Worm (Caenorhabditis elegans) whole organism, L4 larva: ENCODE data around the gene sfxn-1.5.

Experiments
- D1046.2 ChIP-seq: fragments of 200-800 bp; sonication (Bioruptor generic); IDR thresholded peaks from 2 replicates; pipeline ENCODE4 v1.3.6; 2022; ENCODE audit warnings: missing genetic modification characterization, missing compliant biosample characterization
- F26F4.8 ChIP-seq: fragments of 200-800 bp; sonication (Bioruptor generic); conservative IDR thresholded peaks from 2 replicates; pipeline ENCODE4 v1.3.6; 2022; ENCODE audit warnings: missing genetic modification characterization, missing compliant biosample characterization
- T20F7.1 ChIP-seq: fragments of 200-800 bp; sonication (Bioruptor generic); optimal IDR thresholded peaks from 2 replicates; lab custom pipeline; 2018; ENCODE audit warnings: mild to moderate bottlenecking, missing genetic modification characterization, missing compliant biosample characterization
- ZK337.2 ChIP-seq: fragments of 200-800 bp; sonication (Bioruptor generic); IDR thresholded peaks from 2 replicates; pipeline ENCODE4 v1.3.6; 2022; ENCODE audit warnings: missing genetic modification reagents, missing genetic modification characterization, missing compliant biosample characterization
- aha-1 ChIP-seq: fragments of 150-350 bp; peaks from one replicate; lab custom pipeline; 2014; ENCODE audit warnings: missing biosample characterization, missing genetic modification characterization
- ceh-20 ChIP-seq: fragments of 200-800 bp; sonication (Bioruptor generic); IDR thresholded peaks from 2 replicates; pipeline ENCODE4 v1.3.6; 2022; ENCODE audit warnings: missing genetic modification reagents, missing genetic modification characterization, missing compliant biosample characterization
- ceh-62 ChIP-seq: sonication (generic microtip); optimal IDR thresholded peaks from 2 replicates; lab custom pipeline; 2017; ENCODE audit warnings: missing biosample characterization, missing genetic modification characterization
- ctbp-1 ChIP-seq: fragments of 200-800 bp; sonication (Bioruptor generic); IDR thresholded peaks from 2 replicates; pipeline ENCODE4 v1.3.6; 2022; ENCODE audit warnings: missing genetic modification reagents, missing genetic modification characterization, missing compliant biosample characterization
- daf-16 ChIP-seq, 3 experiments: sonication (generic microtip); optimal IDR thresholded peaks; 2 replicates each; lab custom pipeline; 2016 to 2017; ENCODE audit warnings: missing genetic modification characterization in 3 of 3, missing genetic modification reagents in 3 of 3, mild to moderate bottlenecking in 2 of 3, missing compliant biosample characterization in 2 of 3, missing biosample characterization in 1 of 3, moderate library complexity in 1 of 3
- daf-19 ChIP-seq: fragments of 200-800 bp; sonication (Bioruptor generic); conservative IDR thresholded peaks from 2 replicates; pipeline ENCODE4 v1.3.6; 2022; ENCODE audit warnings: missing genetic modification characterization, missing compliant biosample characterization
- dmd-6 ChIP-seq: fragments of 200-800 bp; sonication (Bioruptor generic); IDR thresholded peaks from 2 replicates; pipeline ENCODE4 v1.3.6; 2022; ENCODE audit warnings: missing genetic modification reagents, missing genetic modification characterization, missing compliant biosample characterization
- dmd-8 ChIP-seq: fragments of 200-800 bp; sonication (Bioruptor generic); IDR thresholded peaks from 2 replicates; pipeline ENCODE4 v1.3.6; 2022; ENCODE audit warnings: missing genetic modification characterization, missing compliant biosample characterization
- duxl-1 ChIP-seq: sonication (generic microtip); optimal IDR thresholded peaks from 2 replicates; lab custom pipeline; 2016; ENCODE audit warnings: mild to moderate bottlenecking, missing genetic modification characterization, moderate library complexity, missing compliant biosample characterization; ENCODE audit not compliant: poor library complexity
- dve-1 ChIP-seq: sonication (generic microtip); optimal IDR thresholded peaks from 2 replicates; lab custom pipeline; 2017; ENCODE audit warnings: antibody characterized with exemption, mild to moderate bottlenecking, missing genetic modification characterization, missing compliant biosample characterization; ENCODE audit not compliant: insufficient read depth
- fkh-10 ChIP-seq: fragments of 150-350 bp; optimal IDR thresholded peaks from 2 replicates; lab custom pipeline; 2014; ENCODE audit warnings: missing biosample characterization, missing genetic modification reagents, missing genetic modification characterization
- fos-1 ChIP-seq: fragments of 150-350 bp; optimal IDR thresholded peaks from 2 replicates; lab custom pipeline; 2014; ENCODE audit warnings: missing biosample characterization, missing genetic modification characterization
- hlh-30 ChIP-seq: sonication (generic microtip); optimal IDR thresholded peaks from 2 replicates; lab custom pipeline; 2017; ENCODE audit warnings: antibody characterized with exemption, mild to moderate bottlenecking, missing genetic modification characterization, missing compliant biosample characterization; ENCODE audit not compliant: insufficient read depth
- jun-1 ChIP-seq: fragments of 150-350 bp; optimal IDR thresholded peaks from 2 replicates; lab custom pipeline; 2014; ENCODE audit warnings: missing biosample characterization, missing genetic modification reagents, missing genetic modification characterization
- lin-1 ChIP-seq: fragments of 200-800 bp; sonication (Bioruptor generic); IDR thresholded peaks from 2 replicates; pipeline ENCODE4 v1.3.6; 2022; ENCODE audit warnings: missing genetic modification reagents, missing genetic modification characterization, missing compliant biosample characterization
- lin-38 ChIP-seq: fragments of 200-800 bp; sonication (Bioruptor generic); IDR thresholded peaks from 2 replicates; pipeline ENCODE4 v1.3.6; 2022; ENCODE audit warnings: missing genetic modification reagents, missing genetic modification characterization, missing compliant biosample characterization
- lin-39 ChIP-seq: fragments of 150-350 bp; optimal IDR thresholded peaks from 2 replicates; lab custom pipeline; 2014; ENCODE audit warnings: missing biosample characterization, missing genetic modification reagents, missing genetic modification characterization
- lsy-2 ChIP-seq, 2 experiments: fragments of 150-350 bp in 1 of 2; sonication (generic microtip) in 1 of 2; optimal IDR thresholded peaks; 2 replicates each; lab custom pipeline; 2014 to 2017; ENCODE audit warnings: missing biosample characterization in 2 of 2, missing genetic modification characterization in 2 of 2
- madf-9 ChIP-seq: fragments of 200-800 bp; sonication (Bioruptor generic); conservative IDR thresholded peaks from 2 replicates; pipeline ENCODE4 v1.3.6; 2022; ENCODE audit warnings: missing genetic modification reagents, missing genetic modification characterization, missing compliant biosample characterization
- mxl-2 ChIP-seq: fragments of 200-800 bp; sonication (Bioruptor generic); conservative IDR thresholded peaks from 2 replicates; pipeline ENCODE4 v1.3.6; 2022; ENCODE audit warnings: missing genetic modification reagents, missing genetic modification characterization, missing compliant biosample characterization
- mxl-3 ChIP-seq: fragments of 200-800 bp; sonication (Bioruptor generic); optimal IDR thresholded peaks from 2 replicates; lab custom pipeline; 2018; ENCODE audit warnings: mild to moderate bottlenecking, missing genetic modification characterization, missing compliant biosample characterization
- nhr-11 ChIP-seq: fragments of 150-350 bp; optimal IDR thresholded peaks from 2 replicates; lab custom pipeline; 2014; ENCODE audit warnings: missing biosample characterization, missing genetic modification characterization
- nhr-25 ChIP-seq: sonication (generic microtip); optimal IDR thresholded peaks from 2 replicates; lab custom pipeline; 2017; ENCODE audit warnings: missing genetic modification characterization, mild to moderate bottlenecking, missing compliant biosample characterization, antibody characterized with exemption, moderate library complexity, borderline replicate concordance; ENCODE audit not compliant: insufficient read depth
- nhr-42 ChIP-seq: fragments of 200-800 bp; sonication (Bioruptor generic); IDR thresholded peaks from 2 replicates; pipeline ENCODE4 v1.3.6; 2022; ENCODE audit warnings: missing genetic modification characterization, missing compliant biosample characterization
- nhr-48 ChIP-seq: sonication (generic microtip); optimal IDR thresholded peaks from 2 replicates; lab custom pipeline; 2016; ENCODE audit warnings: mild to moderate bottlenecking, missing genetic modification characterization, missing compliant biosample characterization
- nhr-6 ChIP-seq: fragments of 150-350 bp; optimal IDR thresholded peaks from 2 replicates; lab custom pipeline; 2014; ENCODE audit warnings: missing biosample characterization, missing genetic modification characterization
- nhr-76 ChIP-seq: fragments of 150-350 bp; optimal IDR thresholded peaks from 2 replicates; lab custom pipeline; 2014; ENCODE audit warnings: missing biosample characterization, missing genetic modification characterization
- php-3 ChIP-seq: fragments of 200-800 bp; sonication (Bioruptor generic); IDR thresholded peaks from 2 replicates; pipeline ENCODE4 v1.3.6; 2022; ENCODE audit warnings: missing genetic modification reagents, missing genetic modification characterization, missing compliant biosample characterization
- pqm-1 ChIP-seq: sonication (generic microtip); optimal IDR thresholded peaks from 2 replicates; lab custom pipeline; 2017; ENCODE audit warnings: missing biosample characterization, missing genetic modification characterization
- sdz-12 ChIP-seq: fragments of 200-800 bp; sonication (Bioruptor generic); optimal IDR thresholded peaks from 2 replicates; lab custom pipeline; 2018; ENCODE audit warnings: mild to moderate bottlenecking, missing genetic modification characterization, missing compliant biosample characterization
- set-16 ChIP-seq: fragments of 200-800 bp; sonication (Bioruptor generic); IDR thresholded peaks from 2 replicates; pipeline ENCODE4 v1.3.6; 2022; ENCODE audit warnings: missing genetic modification reagents, missing genetic modification characterization, missing compliant biosample characterization
- skn-1 ChIP-seq: fragments of 150-350 bp; optimal IDR thresholded peaks from 2 replicates; lab custom pipeline; 2014; ENCODE audit warnings: missing biosample characterization, missing genetic modification characterization
- spr-1 ChIP-seq: sonication (generic microtip); optimal IDR thresholded peaks from 2 replicates; lab custom pipeline; 2016; ENCODE audit warnings: mild to moderate bottlenecking, missing genetic modification characterization, missing compliant biosample characterization
- spr-3 ChIP-seq: fragments of 200-800 bp; sonication (Bioruptor generic); optimal IDR thresholded peaks from 2 replicates; lab custom pipeline; 2018; ENCODE audit warnings: mild to moderate bottlenecking, missing genetic modification characterization, missing compliant biosample characterization
- tra-1 ChIP-seq: fragments of 200-800 bp; sonication (Bioruptor generic); IDR thresholded peaks from 2 replicates; pipeline ENCODE4 v1.3.6; 2022; ENCODE audit warnings: missing genetic modification reagents, missing genetic modification characterization, missing compliant biosample characterization
- unc-62 ChIP-seq, 3 experiments: fragments of 150-350 bp in 1 of 3; sonication (generic microtip); optimal IDR thresholded peaks in 2 of 3; peaks in 1 of 3; 1 replicate in 1 of 3; 2 replicates in 2 of 3; lab custom pipeline; 2014 to 2017; ENCODE audit warnings: missing biosample characterization in 3 of 3, missing genetic modification characterization in 3 of 3, missing genetic modification reagents in 3 of 3, missing genotype in 1 of 3
- vab-7 ChIP-seq: fragments of 200-800 bp; sonication (Bioruptor generic); IDR thresholded peaks from 2 replicates; pipeline ENCODE4 v1.3.6; 2022; ENCODE audit warnings: missing genetic modification reagents, missing genetic modification characterization, missing compliant biosample characterization
- zfp-3 ChIP-seq: fragments of 200-800 bp; sonication (Bioruptor generic); conservative IDR thresholded peaks from 2 replicates; pipeline ENCODE4 v1.3.6; 2022; ENCODE audit warnings: missing genetic modification reagents, missing genetic modification characterization, missing compliant biosample characterization
- zip-2 ChIP-seq: fragments of 150-350 bp; optimal IDR thresholded peaks from 2 replicates; lab custom pipeline; 2014; ENCODE audit warnings: missing biosample characterization, missing genetic modification characterization
- ztf-11 ChIP-seq: fragments of 150-350 bp; optimal IDR thresholded peaks from 2 replicates; lab custom pipeline; 2014; ENCODE audit warnings: missing biosample characterization, missing genetic modification characterization
- ztf-7 ChIP-seq: fragments of 150-350 bp; optimal IDR thresholded peaks from 2 replicates; lab custom pipeline; 2014; ENCODE audit warnings: missing biosample characterization, missing genetic modification characterization

Gene sfxn-1.5

DNA sequence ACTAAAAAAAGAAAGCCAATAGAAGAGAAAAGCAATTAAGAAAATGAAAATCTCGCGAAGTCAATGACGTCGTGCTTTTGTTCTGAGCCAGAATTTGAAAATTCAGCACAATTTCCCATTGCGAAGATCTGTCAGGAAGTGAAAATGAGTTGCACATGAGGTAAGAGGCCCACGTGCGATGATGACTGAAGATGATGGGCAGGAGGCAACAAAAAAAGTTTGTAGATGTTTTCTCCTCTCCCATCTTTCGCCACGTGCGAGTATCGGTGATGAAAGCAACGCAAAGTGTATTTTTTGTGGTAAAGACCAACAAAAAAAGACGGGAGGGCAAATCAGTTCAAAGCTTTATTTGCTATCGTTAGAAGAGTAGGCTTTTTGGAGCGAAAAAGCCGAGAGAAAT is 609 bp upstream of the sfxn-1.5 start:
- TF ChIP-seq aha-1 (tag; lab: Kevin White, UChicago) (peak; percentile 37), lsy-2 (tag; optimal IDR thresholded peaks at IDR 0.05; lab: Kevin White, UChicago) (no peak), zfp-3 (GFP tag; lab: Robert Waterston, UW) (0 out of 2 replicates have a peak, but pooled peaks have one; percentile 36), hlh-30 (tag; lab: Kevin White, UChicago) (peak; percentile 86), daf-19 (no peak), tra-1 (0 out of 2 replicates have a peak, but pooled peaks have one; percentile 9), unc-62 (GFP tag; optimal IDR thresholded peaks at IDR 0.05 in 1 of 2; lab: Kevin White, UChicago) (peak in 1 of 2 experiments; percentile 4), unc-62 (tag; optimal IDR thresholded peaks at IDR 0.05; lab: Kevin White, UChicago) (no peak), ceh-20 (GFP tag; lab: Robert Waterston, UW) (peak; percentile 38; the same call in 1 of the 2 replicates), spr-1 (tag; lab: Kevin White, UChicago) (no peak), dmd-6 (GFP tag; lab: Robert Waterston, UW) (peak; percentile 30), nhr-76 (no peak), mxl-3 (GFP tag; lab: Kevin White, UChicago) (peak; percentile 11), php-3 (no peak)
- TF ChIP-seq, all 104 proteins: peak for 8

DNA sequence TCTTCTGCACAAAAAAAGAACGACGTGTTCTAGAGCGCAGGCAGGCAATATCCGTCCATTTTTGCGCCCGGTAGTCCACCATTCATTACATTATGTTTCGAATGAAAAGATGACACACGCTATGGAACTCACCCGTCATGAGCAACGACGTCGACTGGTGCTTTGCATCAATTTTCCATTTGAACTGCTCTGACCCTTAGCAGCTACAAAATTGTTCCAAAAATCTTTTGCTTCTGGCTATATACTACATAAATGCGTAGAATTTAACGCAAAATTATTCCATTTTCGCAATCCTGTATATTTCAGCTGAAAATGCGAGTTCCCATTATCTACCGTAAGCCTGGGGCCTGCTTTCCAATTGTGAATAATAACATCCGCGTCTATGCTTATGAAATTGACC is 3.1 kb downstream of the sfxn-1.5 start, which contains the start of gene T04F8.3:
Gene T04F8.3, plus strand, starts transcription at position 301 of the 400 bp plus-strand sequence.
- TF ChIP-seq lin-39, result no peak
- no peak for TF ChIP-seq T20F7.1 (GFP tag; lab: Kevin White, UChicago)
- no peak for TF ChIP-seq dmd-8 (GFP tag; lab: Robert Waterston, UW)
- TF ChIP-seq F26F4.8 (GFP tag; lab: Robert Waterston, UW), result no peak
- TF ChIP-seq sdz-12 (GFP tag; lab: Kevin White, UChicago), result no peak
- no peak for TF ChIP-seq nhr-6 (tag; lab: Kevin White, UChicago)
- TF ChIP-seq nhr-42 (GFP tag; lab: Robert Waterston, UW), result no peak
- TF ChIP-seq jun-1 (tag; lab: Kevin White, UChicago), result no peak
- TF ChIP-seq ztf-7, result no peak
- TF ChIP-seq lin-38 (GFP tag; lab: Robert Waterston, UW), result no peak
- TF ChIP-seq nhr-11 (tag; lab: Kevin White, UChicago), result no peak
- TF ChIP-seq duxl-1, result no peak
- no peak for TF ChIP-seq lin-1 (GFP tag; lab: Robert Waterston, UW)
- TF ChIP-seq hlh-30 (tag; lab: Kevin White, UChicago), result no peak
- no peak for TF ChIP-seq ctbp-1 (GFP tag; lab: Robert Waterston, UW)
- no peak for TF ChIP-seq daf-16 (GFP tag; optimal IDR thresholded peaks at IDR 0.05; lab: Kevin White, UChicago)
- no peak for TF ChIP-seq daf-16 (tag; optimal IDR thresholded peaks at IDR 0.05; lab: Kevin White, UChicago)

DNA sequence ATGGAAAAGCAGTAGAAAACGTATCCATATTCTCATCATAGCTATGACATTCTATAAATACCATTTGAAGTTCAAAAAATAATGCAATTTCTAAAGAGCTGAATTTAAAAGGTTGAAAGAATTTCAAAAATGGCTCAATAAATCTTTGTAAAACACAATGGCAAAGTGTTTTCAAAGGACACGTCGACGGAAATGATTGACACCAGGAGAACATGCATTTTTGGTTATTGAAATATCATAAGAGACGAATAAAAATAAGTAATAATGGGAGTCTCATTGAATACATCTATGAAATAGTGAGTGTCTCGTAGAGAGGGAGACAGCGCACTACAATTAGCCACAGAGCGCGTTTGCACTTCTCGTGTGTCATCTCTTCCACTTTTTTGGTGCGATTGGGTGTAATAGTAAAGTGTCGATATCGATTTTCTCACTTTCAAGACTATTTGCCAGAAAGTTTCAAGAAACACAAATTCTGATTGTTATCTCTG is 4.9 kb downstream of the sfxn-1.5 start, which contains the start of gene T04F8.2:
Gene T04F8.2, minus strand, starts transcription at position 51 of the 488 bp plus-strand sequence.
- TF ChIP-seq pqm-1 (tag; lab: Kevin White, UChicago) (peak; percentile 27), ZK337.2 (no peak), ceh-62 (no peak), zip-2 (tag; lab: Kevin White, UChicago) (no peak), skn-1 (tag; lab: Kevin White, UChicago) (no peak), set-16 (GFP tag; lab: Robert Waterston, UW) (no peak), spr-3 (GFP tag; lab: Kevin White, UChicago) (no peak), mxl-2 (GFP tag; lab: Robert Waterston, UW) (no peak), php-3 (no peak), mxl-3 (GFP tag; lab: Kevin White, UChicago) (peak; percentile 3), nhr-76 (no peak), dmd-6 (GFP tag; lab: Robert Waterston, UW) (peak; percentile 65), madf-9 (no peak), D1046.2 (GFP tag; lab: Robert Waterston, UW) (no peak), lin-39 (no peak), fos-1 (tag; lab: Kevin White, UChicago) (no peak), nhr-48 (tag; lab: Kevin White, UChicago) (peak; percentile 16), ctbp-1 (GFP tag; lab: Robert Waterston, UW) (no peak), nhr-6 (tag; lab: Kevin White, UChicago) (peak; percentile 56), ztf-11 (tag; lab: Kevin White, UChicago) (no peak), fkh-10 (GFP tag; lab: Kevin White, UChicago) (no peak), vab-7 (GFP tag; lab: Robert Waterston, UW) (no peak), nhr-25 (peak; percentile 57), ztf-7 (peak; percentile 55), duxl-1 (no peak), F26F4.8 (GFP tag; lab: Robert Waterston, UW) (no peak), dve-1 (tag; lab: Kevin White, UChicago) (peak; percentile 90)
